Worm (Caenorhabditis elegans) whole organism, late embryonic: ENCODE data around the gene scl-25.

Source experiments
- C38D4.7 ChIP-seq: fragments of 200-800 bp; sonication (Bioruptor generic); optimal IDR thresholded peaks from 2 replicates; lab custom pipeline; 2018; ENCODE audit warnings: mild to moderate bottlenecking, missing genetic modification characterization, moderate library complexity, missing compliant biosample characterization
- K02D7.2 ChIP-seq: sonication (generic microtip); optimal IDR thresholded peaks from 2 replicates; lab custom pipeline; 2017; ENCODE audit warnings: mild to moderate bottlenecking, missing genetic modification characterization, missing compliant biosample characterization
- Y22D7AL.16 ChIP-seq: sonication (generic microtip); optimal IDR thresholded peaks from 2 replicates; lab custom pipeline; 2016; ENCODE audit warnings: missing genetic modification characterization, missing compliant biosample characterization
- ahr-1 ChIP-seq: sonication (generic microtip); optimal IDR thresholded peaks from 2 replicates; lab custom pipeline; 2016; ENCODE audit warnings: missing genetic modification characterization, missing compliant biosample characterization
- ceh-14 ChIP-seq: sonication (generic microtip); optimal IDR thresholded peaks from 2 replicates; lab custom pipeline; 2016; ENCODE audit warnings: missing genotype, missing genetic modification characterization, missing compliant biosample characterization
- ceh-18 ChIP-seq: sonication (generic microtip); optimal IDR thresholded peaks from 2 replicates; lab custom pipeline; 2016; ENCODE audit warnings: missing genetic modification characterization, missing compliant biosample characterization
- ceh-2 ChIP-seq: sonication (generic microtip); optimal IDR thresholded peaks from 2 replicates; lab custom pipeline; 2016; ENCODE audit warnings: missing genotype, missing genetic modification characterization, missing compliant biosample characterization
- ceh-22 ChIP-seq: sonication (generic microtip); optimal IDR thresholded peaks from 2 replicates; lab custom pipeline; 2017; ENCODE audit warnings: missing biosample characterization, missing genetic modification characterization
- ceh-24 ChIP-seq: sonication (generic microtip); optimal IDR thresholded peaks from 2 replicates; lab custom pipeline; 2016; ENCODE audit warnings: mild to moderate bottlenecking, missing genetic modification characterization, missing compliant biosample characterization
- ceh-30 ChIP-seq: fragments of 150-350 bp; optimal IDR thresholded peaks from 2 replicates; lab custom pipeline; 2014; ENCODE audit warnings: missing biosample characterization, missing genetic modification characterization
- ceh-31 ChIP-seq: sonication (generic microtip); optimal IDR thresholded peaks from 2 replicates; lab custom pipeline; 2016; ENCODE audit warnings: missing genetic modification characterization, missing compliant biosample characterization
- ceh-34 ChIP-seq: sonication (generic microtip); optimal IDR thresholded peaks from 2 replicates; lab custom pipeline; 2016; ENCODE audit warnings: mild to moderate bottlenecking, missing genetic modification characterization, missing compliant biosample characterization
- ceh-45 ChIP-seq: fragments of 200-800 bp; sonication (Bioruptor generic); IDR thresholded peaks from 2 replicates; pipeline ENCODE4 v1.3.6; 2022; ENCODE audit warnings: missing genetic modification reagents, missing genetic modification characterization, missing compliant biosample characterization
- ceh-48 ChIP-seq: sonication (generic microtip); optimal IDR thresholded peaks from 2 replicates; lab custom pipeline; 2016; ENCODE audit warnings: missing genetic modification characterization, inconsistent platforms, missing compliant biosample characterization
- ceh-6 ChIP-seq: fragments of 200-800 bp; sonication (Bioruptor generic); optimal IDR thresholded peaks from 2 replicates; lab custom pipeline; 2018; ENCODE audit warnings: mild to moderate bottlenecking, missing genetic modification characterization, missing compliant biosample characterization
- ceh-9 ChIP-seq: sonication (generic microtip); optimal IDR thresholded peaks from 2 replicates; lab custom pipeline; 2016; ENCODE audit warnings: mild to moderate bottlenecking, missing genetic modification characterization, inconsistent platforms, missing compliant biosample characterization
- che-1 ChIP-seq: sonication (generic microtip); optimal IDR thresholded peaks from 2 replicates; lab custom pipeline; 2016; ENCODE audit warnings: mild to moderate bottlenecking, missing genetic modification characterization, missing compliant biosample characterization
- dve-1 ChIP-seq: sonication (generic microtip); optimal IDR thresholded peaks from 2 replicates; lab custom pipeline; 2017; ENCODE audit warnings: antibody characterized with exemption, mild to moderate bottlenecking, missing genetic modification characterization, missing compliant biosample characterization
- ets-4 ChIP-seq: sonication (generic microtip); optimal IDR thresholded peaks from 2 replicates; lab custom pipeline; 2016; ENCODE audit warnings: missing genetic modification characterization, missing compliant biosample characterization
- fax-1 ChIP-seq: sonication (generic microtip); optimal IDR thresholded peaks from 2 replicates; lab custom pipeline; 2016; ENCODE audit warnings: missing genotype, missing genetic modification characterization, missing compliant biosample characterization
- gmeb-2 ChIP-seq: sonication (generic microtip); optimal IDR thresholded peaks from 2 replicates; lab custom pipeline; 2016; ENCODE audit warnings: missing genetic modification characterization, inconsistent platforms, missing compliant biosample characterization
- hlh-13 ChIP-seq: fragments of 200-800 bp; sonication (Bioruptor generic); optimal IDR thresholded peaks from 2 replicates; lab custom pipeline; 2018; ENCODE audit warnings: mild to moderate bottlenecking, missing genetic modification characterization, missing compliant biosample characterization
- hlh-30 ChIP-seq: sonication (generic microtip); optimal IDR thresholded peaks from 2 replicates; lab custom pipeline; 2017; ENCODE audit warnings: antibody characterized with exemption, missing genetic modification characterization, missing compliant biosample characterization; ENCODE audit not compliant: insufficient read depth
- hlh-8 ChIP-seq: sonication (generic microtip); optimal IDR thresholded peaks from 2 replicates; lab custom pipeline; 2016; ENCODE audit warnings: missing genotype, missing genetic modification characterization, missing compliant biosample characterization
- madf-2 ChIP-seq: sonication (generic microtip); optimal IDR thresholded peaks from 2 replicates; lab custom pipeline; 2017; ENCODE audit warnings: missing genetic modification characterization, missing compliant biosample characterization
- mec-3 ChIP-seq: sonication (generic microtip); optimal IDR thresholded peaks from 2 replicates; lab custom pipeline; 2016; ENCODE audit warnings: borderline replicate concordance, missing genetic modification characterization, missing compliant biosample characterization
- nfya-1 ChIP-seq: sonication (generic microtip); optimal IDR thresholded peaks from 2 replicates; lab custom pipeline; 2017; ENCODE audit warnings: missing genetic modification characterization, mild to moderate bottlenecking, missing compliant biosample characterization, antibody characterized with exemption, moderate library complexity
- nhr-11 ChIP-seq: fragments of 150-350 bp; optimal IDR thresholded peaks from 2 replicates; lab custom pipeline; 2014; ENCODE audit warnings: missing biosample characterization, missing genetic modification characterization
- nhr-232 ChIP-seq: sonication (generic microtip); optimal IDR thresholded peaks from 2 replicates; lab custom pipeline; 2016; ENCODE audit warnings: missing genetic modification characterization, missing compliant biosample characterization
- npax-4 ChIP-seq: sonication (generic microtip); optimal IDR thresholded peaks from 2 replicates; lab custom pipeline; 2016; ENCODE audit warnings: missing genetic modification characterization, missing compliant biosample characterization
- odd-2 ChIP-seq: sonication (generic microtip); optimal IDR thresholded peaks from 2 replicates; lab custom pipeline; 2017; ENCODE audit warnings: antibody characterized with exemption, mild to moderate bottlenecking, missing genetic modification characterization, missing compliant biosample characterization
- pag-3 ChIP-seq: sonication (generic microtip); optimal IDR thresholded peaks from 2 replicates; lab custom pipeline; 2016; ENCODE audit warnings: missing compliant biosample characterization, missing genetic modification characterization, borderline replicate concordance
- pqm-1 ChIP-seq: sonication (generic microtip); optimal IDR thresholded peaks from 2 replicates; lab custom pipeline; 2016; ENCODE audit warnings: missing genetic modification characterization, missing compliant biosample characterization
- ref-2 ChIP-seq: sonication (generic microtip); optimal IDR thresholded peaks from 2 replicates; lab custom pipeline; 2016; ENCODE audit warnings: missing genetic modification characterization, missing compliant biosample characterization
- sox-2 ChIP-seq: fragments of 200-800 bp; sonication (Bioruptor generic); IDR thresholded peaks from 2 replicates; pipeline ENCODE4 v1.3.6; 2022; ENCODE audit warnings: missing genetic modification reagents, missing genetic modification characterization, missing compliant biosample characterization
- syd-9 ChIP-seq: sonication (generic microtip); optimal IDR thresholded peaks from 2 replicates; lab custom pipeline; 2016; ENCODE audit warnings: mild to moderate bottlenecking, missing genetic modification characterization, moderate library complexity, missing compliant biosample characterization
- tbx-2 ChIP-seq: sonication (generic microtip); optimal IDR thresholded peaks from 2 replicates; lab custom pipeline; 2016; ENCODE audit warnings: missing genetic modification characterization, missing compliant biosample characterization
- tbx-7 ChIP-seq: sonication (generic microtip); optimal IDR thresholded peaks from 2 replicates; lab custom pipeline; 2016; ENCODE audit warnings: missing genotype, missing genetic modification characterization, missing compliant biosample characterization
- zip-5 ChIP-seq: sonication (generic microtip); optimal IDR thresholded peaks from 2 replicates; lab custom pipeline; 2016; ENCODE audit warnings: missing genetic modification characterization, missing compliant biosample characterization

scl-25 gene

ce11 chrV:17182045-17182444 lies 43.4 kb upstream of the scl-25 start, which contains the start of gene srh-159:
srh-159 (plus strand) TSS chrV:17182345.
- TF ChIP-seq gmeb-2 (tag; lab: Kevin White, UChicago) (no peak), ceh-18 (tag; lab: Kevin White, UChicago) (no peak), nfya-1 (tag; lab: Kevin White, UChicago) (no peak), pag-3 (tag; lab: Kevin White, UChicago) (no peak), C38D4.7 (no peak), hlh-30 (tag; lab: Kevin White, UChicago) (no peak), tbx-2 (tag; lab: Kevin White, UChicago) (no peak), ceh-45 (GFP tag; lab: Robert Waterston, UW) (no peak), fax-1 (tag; lab: Kevin White, UChicago) (no peak), ceh-31 (tag; lab: Kevin White, UChicago) (no peak), ets-4 (tag; lab: Kevin White, UChicago) (no peak), ref-2 (tag; lab: Kevin White, UChicago) (no peak), che-1 (tag; lab: Kevin White, UChicago) (no peak), syd-9 (no peak), dve-1 (no peak), ceh-14 (tag; lab: Kevin White, UChicago) (no peak), pqm-1 (no peak), ceh-6 (GFP tag; lab: Kevin White, UChicago) (no peak)

ce11 chrV:17190399-17190798 lies 35.1 kb upstream of the scl-25 start, which contains the start of gene str-199:
str-199 (minus strand) TSS chrV:17190499.
- no peak for TF ChIP-seq pag-3 (tag; lab: Kevin White, UChicago)
- TF ChIP-seq C38D4.7 = no peak
- no peak for TF ChIP-seq hlh-8
- no peak for TF ChIP-seq ceh-48 (tag; lab: Kevin White, UChicago)
- TF ChIP-seq ceh-24 (tag; lab: Kevin White, UChicago) = no peak
- no peak for TF ChIP-seq ceh-30 (tag; lab: Kevin White, UChicago)
- no peak for TF ChIP-seq ceh-22 (tag; lab: Kevin White, UChicago)
- TF ChIP-seq madf-2 (tag; lab: Kevin White, UChicago) = no peak
- TF ChIP-seq pqm-1 = no peak
- no peak for TF ChIP-seq Y22D7AL.16 (tag; lab: Kevin White, UChicago)
- TF ChIP-seq nhr-11 (tag; lab: Kevin White, UChicago) = no peak
- TF ChIP-seq, all 69 proteins: peak for 0

- TF ChIP-seq ceh-2 = no peak
- no peak for TF ChIP-seq ahr-1 (tag; lab: Kevin White, UChicago)
- no peak for TF ChIP-seq tbx-7 (tag; lab: Kevin White, UChicago)
- TF ChIP-seq odd-2 (tag; lab: Kevin White, UChicago) = no peak
- TF ChIP-seq ref-2 (tag; lab: Kevin White, UChicago) = no peak
- no peak for TF ChIP-seq dve-1
- TF ChIP-seq nhr-232 (tag; lab: Kevin White, UChicago) = no peak
- no peak for TF ChIP-seq ceh-9 (tag; lab: Kevin White, UChicago)
- no peak for TF ChIP-seq che-1 (tag; lab: Kevin White, UChicago)
- no peak for TF ChIP-seq K02D7.2 (tag; lab: Kevin White, UChicago)
- no peak for TF ChIP-seq gmeb-2 (tag; lab: Kevin White, UChicago)
- no peak for TF ChIP-seq syd-9
- TF ChIP-seq ceh-34 (tag; lab: Kevin White, UChicago) = no peak
These were observed 33.3 kb upstream of the scl-25 start, which contains the start of gene srz-47 for ce11 chrV:17192238-17192637. srz-47 (minus strand) TSS chrV:17192338.

- TF ChIP-seq zip-5 (tag; lab: Kevin White, UChicago) (no peak), K02D7.2 (tag; lab: Kevin White, UChicago) (no peak), npax-4 (tag; lab: Kevin White, UChicago) (no peak), sox-2 (GFP tag; lab: Robert Waterston, UW) (no peak), ets-4 (tag; lab: Kevin White, UChicago) (no peak), mec-3 (tag; lab: Kevin White, UChicago) (no peak), tbx-7 (tag; lab: Kevin White, UChicago) (no peak), gmeb-2 (tag; lab: Kevin White, UChicago) (no peak), ceh-24 (tag; lab: Kevin White, UChicago) (no peak), Y22D7AL.16 (tag; lab: Kevin White, UChicago) (no peak), ceh-45 (GFP tag; lab: Robert Waterston, UW) (no peak), nfya-1 (tag; lab: Kevin White, UChicago) (no peak), hlh-30 (tag; lab: Kevin White, UChicago) (no peak), hlh-13 (no peak), nhr-11 (tag; lab: Kevin White, UChicago) (no peak)
These were observed 26.6 kb upstream of the scl-25 start, which contains the start of gene srz-96 for ce11 chrV:17198926-17199325. srz-96 (plus strand) TSS chrV:17199226.
